Fruit fly (Drosophila melanogaster) S2 (cell line): ENCODE measurements around the gene atl.

Experiments
- CG8478 ChIP-seq: fragments of >200 bp; optimal IDR thresholded peaks from 2 replicates; lab custom pipeline; 2018
- CTCF ChIP-seq, 2 experiments: fragments of >200 bp; optimal IDR thresholded peaks; 2 replicates each; lab custom pipeline; 2018

The atl gene

DNA sequence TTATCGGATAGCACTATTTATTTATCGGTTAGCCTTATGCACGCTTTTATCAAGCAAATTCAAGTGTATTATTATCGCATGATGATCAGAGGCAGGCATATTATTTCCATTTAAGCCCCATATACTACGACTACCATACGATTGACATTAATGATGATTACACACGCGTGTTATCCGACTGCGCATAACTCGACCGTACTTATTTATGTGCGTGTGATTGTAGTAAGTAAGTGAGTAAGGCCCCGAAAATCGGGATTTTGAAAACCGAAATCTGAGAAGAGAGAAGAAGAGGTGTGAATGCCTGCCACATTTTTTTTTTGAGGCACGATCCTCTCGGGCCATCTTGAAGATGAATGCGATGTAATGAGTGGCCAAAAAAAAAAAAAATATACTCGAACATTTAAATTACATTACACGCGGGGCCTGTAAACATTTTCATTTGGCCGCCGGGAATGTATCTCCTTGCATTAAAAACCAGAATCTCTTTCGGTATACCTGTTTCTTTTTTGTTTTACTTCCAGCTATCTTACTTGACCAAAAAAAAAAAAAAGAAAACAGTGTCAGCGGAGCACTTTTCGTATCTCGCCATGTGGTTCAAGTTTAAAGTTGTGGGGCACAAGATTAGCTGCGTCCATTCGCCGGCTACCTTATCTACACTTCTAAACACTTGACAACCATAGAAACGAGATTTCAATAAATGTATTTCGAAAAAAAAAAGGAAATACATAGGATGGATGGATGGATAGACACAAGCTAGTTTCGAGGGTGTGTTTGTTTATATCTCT is 29.9 kb upstream of the atl start:
- TF ChIP-seq CTCF (optimal IDR thresholded peaks at IDR 0.05; lab: Kevin White, UChicago) (no peak), CG8478 (lab: Kevin White, UChicago) (no peak)

DNA sequence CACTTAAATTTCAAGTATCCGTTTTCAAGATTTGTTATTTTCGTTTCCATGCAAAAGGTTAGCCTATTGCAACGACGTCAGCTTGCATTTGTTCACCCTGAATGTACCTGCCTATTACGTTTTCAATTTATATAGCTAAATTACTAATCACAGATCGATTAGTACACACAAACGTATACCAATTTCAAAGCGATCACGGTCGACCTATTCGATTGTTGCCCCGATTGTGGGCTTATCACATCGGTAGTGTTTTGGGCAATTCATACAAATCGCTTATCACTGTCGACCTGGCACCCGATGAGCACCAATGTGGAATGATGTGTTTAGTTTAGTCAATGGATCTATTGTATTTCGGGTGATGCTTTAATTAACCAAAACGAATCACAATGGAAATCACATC is 28.6 kb upstream of the atl start:
- TF ChIP-seq CG8478 (lab: Kevin White, UChicago) (no peak), CTCF (optimal IDR thresholded peaks at IDR 0.05; lab: Kevin White, UChicago) (no peak)

DNA sequence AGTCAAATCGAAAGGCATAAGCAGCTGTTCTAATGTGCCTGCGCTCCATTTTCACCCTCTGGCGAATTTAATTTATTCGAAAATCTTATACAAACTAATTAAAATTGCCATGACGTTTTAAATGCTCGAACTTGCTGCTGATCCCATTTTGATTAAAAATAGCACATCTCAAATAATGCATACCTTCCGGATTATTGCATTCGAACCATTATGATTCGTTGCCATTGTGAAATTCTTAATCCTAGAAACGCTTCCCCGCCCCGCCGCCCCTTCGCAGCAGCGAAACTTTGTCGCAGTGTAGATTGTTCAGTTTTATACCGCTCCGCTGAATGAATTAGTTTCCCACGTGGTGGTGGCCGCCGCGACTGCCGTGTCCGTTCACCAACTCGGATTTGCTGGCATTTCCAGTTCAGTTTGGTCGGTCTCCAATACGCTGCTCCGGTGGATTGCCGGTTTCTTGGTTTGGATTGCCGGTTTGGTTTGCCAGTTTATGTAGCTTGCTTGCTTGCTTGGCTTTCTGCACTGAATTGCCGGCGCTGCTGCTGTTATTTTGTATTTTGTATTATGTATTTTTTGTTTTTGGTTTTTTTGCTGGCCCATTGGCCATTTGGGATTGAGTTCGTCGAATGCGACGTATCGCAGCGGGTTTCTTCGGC is 26.8 kb upstream of the atl start:
- TF ChIP-seq CG8478 (lab: Kevin White, UChicago) (no peak), CTCF (optimal IDR thresholded peaks at IDR 0.05; lab: Kevin White, UChicago) (no peak)

DNA sequence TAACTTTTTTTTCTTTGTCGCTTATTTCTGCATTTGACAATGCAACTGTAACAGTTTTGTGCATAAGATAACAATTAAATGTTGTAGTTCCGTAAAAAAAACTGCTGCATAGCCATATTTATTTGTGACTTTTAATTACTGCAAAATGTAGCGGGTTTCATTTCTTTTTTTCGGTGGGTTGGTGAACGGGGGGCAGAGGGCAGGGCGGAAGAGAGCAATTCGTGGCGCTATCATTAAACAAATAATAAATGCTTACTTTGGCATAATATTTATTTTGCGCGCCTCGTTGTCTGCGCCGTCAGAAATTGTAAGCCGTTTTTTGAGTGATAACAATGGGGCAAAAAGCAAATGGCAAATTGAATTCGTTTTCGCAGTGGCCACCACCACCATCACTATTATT is 24.4 kb upstream of the atl start:
- TF ChIP-seq CG8478 (lab: Kevin White, UChicago) (no peak), CTCF (optimal IDR thresholded peaks at IDR 0.05; lab: Kevin White, UChicago) (no peak)

DNA sequence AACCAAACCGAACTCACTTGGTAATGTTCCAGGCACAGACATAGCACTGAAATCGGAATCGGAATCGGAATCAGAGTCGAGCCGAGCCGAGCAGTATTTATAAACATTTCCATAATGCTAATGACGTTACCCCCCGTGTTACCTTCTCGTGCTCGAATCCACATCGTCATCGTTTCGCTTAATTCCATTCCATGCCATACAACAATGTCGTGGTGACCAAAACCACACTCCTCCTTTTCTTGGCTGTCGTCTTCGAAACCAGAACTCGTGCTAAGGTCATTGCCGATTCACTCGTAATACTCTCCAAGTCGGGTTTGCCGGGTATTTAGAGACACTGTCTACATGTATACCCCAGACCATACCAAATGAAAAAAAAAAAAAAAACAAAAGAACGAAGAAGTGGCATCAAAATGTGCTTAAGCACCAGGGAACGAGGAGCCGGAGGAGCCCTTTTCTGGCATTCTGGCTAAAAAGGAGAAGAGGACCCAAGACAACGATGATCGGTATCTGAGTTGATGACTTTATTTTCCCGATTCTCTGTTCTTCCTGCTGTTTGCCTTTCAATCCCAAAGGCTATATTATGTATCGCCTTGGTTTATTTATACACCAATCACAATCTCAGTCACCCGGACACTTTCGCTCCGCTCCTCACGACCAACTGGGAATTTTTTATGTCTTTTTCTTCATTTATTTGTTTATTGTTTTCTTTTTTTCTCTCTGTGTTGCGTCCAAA is 21.9 kb upstream of the atl start:
- TF ChIP-seq CTCF (optimal IDR thresholded peaks at IDR 0.05; lab: Kevin White, UChicago) (no peak), CG8478 (lab: Kevin White, UChicago) (no peak)

DNA sequence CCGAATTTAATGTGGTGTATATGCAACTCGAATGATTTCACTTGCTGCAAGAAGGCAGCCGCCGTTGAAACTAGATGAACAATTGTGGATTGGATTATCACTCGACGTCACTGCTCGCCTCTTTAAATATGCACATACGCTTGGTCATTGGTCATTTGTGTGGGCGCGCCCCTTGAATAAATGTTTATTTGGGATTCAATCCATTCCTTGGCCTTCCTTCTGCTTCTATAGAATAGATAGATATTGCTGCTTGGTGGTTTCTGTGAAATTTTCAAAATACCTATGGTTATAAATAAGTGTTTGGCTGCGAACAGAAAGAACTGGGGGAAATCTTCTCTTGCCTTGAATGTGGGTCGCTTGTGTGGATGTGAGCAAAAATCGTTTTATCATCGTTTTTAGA is 21.3 kb upstream of the atl start:
- TF ChIP-seq CG8478 (lab: Kevin White, UChicago): no peak
- no peak for TF ChIP-seq CTCF (optimal IDR thresholded peaks at IDR 0.05; lab: Kevin White, UChicago)

DNA sequence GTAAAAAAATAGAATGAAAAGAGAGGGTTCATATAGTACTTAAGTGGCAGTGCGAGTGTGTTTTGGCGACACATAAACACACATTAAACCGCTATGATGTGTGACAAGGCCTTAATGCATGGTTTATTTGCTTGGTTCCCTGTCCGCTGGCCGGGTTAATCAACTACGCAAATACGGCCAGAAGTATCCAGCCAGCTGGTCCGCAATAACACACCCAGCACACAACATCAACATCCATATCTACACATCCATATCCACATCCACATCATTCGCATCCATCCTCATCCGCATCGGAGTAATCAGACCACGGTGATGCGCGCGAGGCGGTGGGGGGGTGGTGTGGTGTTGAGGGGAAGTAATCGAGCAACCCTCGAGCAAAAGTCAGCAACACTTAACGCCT is 18.6 kb upstream of the atl start:
- TF ChIP-seq CTCF (optimal IDR thresholded peaks at IDR 0.05; lab: Kevin White, UChicago): no peak
- TF ChIP-seq CG8478 (lab: Kevin White, UChicago): no peak

DNA sequence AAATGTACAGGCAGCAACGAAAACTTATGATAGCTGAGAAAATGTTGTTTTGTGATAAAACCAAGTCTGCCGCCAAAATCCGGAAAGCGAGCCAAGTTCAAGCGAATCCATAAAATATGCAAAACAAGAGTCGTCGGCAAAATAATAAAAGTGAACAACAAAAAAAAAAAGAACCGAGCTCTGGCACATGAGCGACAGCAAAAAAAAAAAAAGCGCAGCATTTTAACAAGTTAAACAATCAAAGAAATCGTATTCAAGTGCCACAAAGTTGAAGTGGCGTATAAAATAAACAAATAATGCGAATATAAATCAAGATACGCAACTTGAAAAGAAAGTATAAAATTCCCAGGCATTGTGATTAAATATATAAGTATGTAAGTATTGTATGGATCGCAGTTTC is 17.2 kb upstream of the atl start:
- TF ChIP-seq CTCF (optimal IDR thresholded peaks at IDR 0.05; lab: Kevin White, UChicago) (no peak), CG8478 (lab: Kevin White, UChicago) (no peak)

DNA sequence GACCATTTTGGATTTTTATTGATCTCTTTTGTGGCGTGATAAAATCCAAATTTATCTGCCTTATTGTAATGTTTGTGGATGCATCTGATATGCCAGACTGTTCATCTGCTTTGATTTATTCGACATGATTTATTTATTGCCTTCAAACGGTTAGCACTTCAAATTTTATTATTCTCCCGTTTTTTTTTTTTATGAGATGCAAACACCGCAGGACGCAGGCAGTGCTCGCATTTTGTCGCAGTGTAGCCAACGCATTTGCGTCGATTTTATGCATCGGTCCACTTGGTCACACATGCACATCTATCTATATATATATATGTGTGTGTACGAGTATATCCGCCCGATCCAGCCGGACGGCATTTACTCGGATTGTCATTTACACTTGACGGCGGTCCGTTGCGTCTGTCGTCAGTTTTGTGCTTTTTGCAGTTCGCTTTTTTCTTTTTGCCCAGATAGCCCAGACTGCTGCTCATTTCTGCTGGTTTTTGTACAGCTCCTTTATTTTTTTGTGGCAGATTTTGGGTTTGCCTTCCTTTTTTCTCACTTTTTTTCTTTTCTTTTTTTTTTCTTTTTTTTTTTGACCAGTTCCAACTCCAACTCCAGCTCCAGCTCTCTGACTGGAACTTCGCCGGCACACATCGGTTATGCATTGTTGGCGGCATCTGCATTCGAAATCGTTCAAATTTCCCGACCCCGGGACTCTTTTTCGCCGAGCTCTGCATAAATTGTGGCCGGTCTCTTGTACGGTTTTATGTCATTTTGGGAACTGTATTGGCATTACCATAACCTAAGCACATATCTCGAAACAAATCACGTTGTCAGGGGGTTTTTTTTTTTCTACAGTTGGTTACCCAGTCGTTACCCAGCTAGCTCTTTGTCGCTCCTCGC is 11.4 kb upstream of the atl start:
- no peak for TF ChIP-seq CTCF (optimal IDR thresholded peaks at IDR 0.05; lab: Kevin White, UChicago)
- no peak for TF ChIP-seq CG8478 (lab: Kevin White, UChicago)

DNA sequence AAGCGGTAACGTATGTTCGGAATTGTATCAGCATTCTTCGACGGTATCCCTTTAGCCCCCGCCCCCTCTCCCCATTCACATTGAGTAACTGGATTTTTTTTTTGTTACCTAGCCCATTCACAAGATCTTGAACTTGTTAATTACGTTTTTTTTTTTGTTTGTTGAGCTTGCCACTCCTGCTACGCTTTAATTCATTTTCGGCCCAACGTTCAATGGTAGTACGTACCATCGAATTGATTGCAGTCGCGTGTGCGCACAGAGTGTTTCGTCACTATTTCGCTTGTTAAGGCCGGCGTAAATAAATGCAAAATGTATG is 10.8 kb upstream of the atl start:
- no peak for TF ChIP-seq CTCF (optimal IDR thresholded peaks at IDR 0.05; lab: Kevin White, UChicago)

DNA sequence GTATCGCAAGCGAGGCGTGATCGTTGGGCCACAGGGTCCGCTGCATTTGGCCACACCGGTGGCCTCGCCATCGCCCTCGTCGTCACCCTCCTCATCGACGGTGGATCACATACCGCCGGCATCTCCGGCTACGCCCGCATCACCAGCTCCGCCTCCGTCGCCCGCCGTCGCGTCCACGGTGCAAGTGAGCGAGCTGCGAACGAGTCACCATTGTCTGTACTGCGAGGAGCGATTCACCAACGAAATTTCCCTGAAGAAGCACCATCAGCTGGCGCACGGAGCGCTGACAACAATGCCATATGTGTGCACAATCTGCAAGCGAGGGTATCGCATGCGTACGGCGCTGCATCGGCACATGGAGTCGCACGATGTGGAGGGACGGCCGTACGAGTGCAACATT is 4.9 kb upstream of the atl start:
- TF ChIP-seq CTCF (optimal IDR thresholded peaks at IDR 0.05; lab: Kevin White, UChicago) (no peak), CG8478 (lab: Kevin White, UChicago) (no peak)

DNA sequence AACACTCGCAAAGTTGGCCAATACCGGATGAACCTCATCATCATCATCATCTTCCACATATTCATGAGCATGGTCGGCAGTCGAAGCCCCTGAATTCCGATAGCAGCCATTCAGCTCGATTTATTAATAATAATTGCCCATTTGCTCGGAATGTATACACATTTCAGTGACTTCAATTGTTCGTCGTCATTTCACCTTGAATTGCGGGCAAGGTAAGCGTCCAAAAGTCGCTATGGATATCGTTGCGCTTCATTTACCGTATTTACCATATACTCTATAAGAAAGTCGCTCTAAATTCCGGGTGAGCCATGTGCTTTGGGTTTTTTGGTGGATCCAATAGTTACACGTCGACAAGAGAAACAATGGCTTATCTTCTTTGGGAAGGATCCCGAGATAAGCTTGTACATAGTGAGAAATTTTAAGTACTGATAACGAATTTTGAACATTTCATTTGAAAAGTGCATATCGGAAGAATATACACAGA is 574 bp downstream of the atl start:
- TF ChIP-seq CG8478 (lab: Kevin White, UChicago) (no peak), CTCF (optimal IDR thresholded peaks at IDR 0.05; lab: Kevin White, UChicago) (no peak)

DNA sequence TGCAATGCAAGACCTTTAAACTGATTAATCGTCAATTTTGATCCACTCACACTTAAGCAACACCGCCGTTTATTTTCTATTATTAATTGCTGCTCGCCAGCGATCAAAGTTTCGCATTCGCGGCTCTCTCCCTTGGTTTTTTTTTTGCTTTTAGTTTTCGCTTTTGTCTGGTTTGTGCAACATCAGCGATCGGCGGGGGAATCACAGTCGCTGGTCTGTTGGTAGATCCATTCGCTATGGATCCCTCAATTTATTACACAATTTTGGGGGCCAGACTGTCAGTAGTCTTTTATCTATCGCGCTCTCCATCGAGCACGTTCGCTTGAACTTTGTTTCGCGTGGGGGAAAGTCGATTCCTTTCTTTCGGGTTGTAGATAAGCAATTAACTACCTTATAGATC is 1.2 kb downstream of the atl start:
- no peak for TF ChIP-seq CG8478 (lab: Kevin White, UChicago)
